Fruit fly (Drosophila melanogaster) whole organism, embryonic: ENCODE measurements around the gene esg.

Experiments
- Aef1 ChIP-seq: fragments of 200-800 bp; sonication (Bioruptor generic); IDR thresholded peaks from 3 replicates; pipeline ENCODE4 v1.3.6; 2022; ENCODE audit warnings: missing biosample characterization, missing genetic modification characterization
- Awh ChIP-seq: fragments of 200-800 bp; sonication (Bioruptor generic); IDR thresholded peaks from 2 replicates; pipeline ENCODE4, ENCODE4 v1.3.6; 2022; ENCODE audit warnings: missing biosample characterization, missing genetic modification characterization
- CG1024 ChIP-seq: fragments of 200-800 bp; sonication (Bioruptor generic); IDR thresholded peaks from 2 replicates; pipeline ENCODE4 v1.3.6; 2022; ENCODE audit warnings: missing biosample characterization, missing genetic modification characterization
- CG10462 ChIP-seq: fragments of 200-800 bp; sonication (Bioruptor generic); optimal IDR thresholded peaks from 2 replicates; lab custom pipeline; 2016; ENCODE audit warnings: missing biosample characterization, missing genetic modification characterization
- CG12236 ChIP-seq: fragments of 200-800 bp; sonication (Bioruptor generic); optimal IDR thresholded peaks from 2 replicates; lab custom pipeline; 2016; ENCODE audit warnings: missing biosample characterization, missing genetic modification characterization
- CG14667 ChIP-seq: fragments of 200-800 bp; sonication (Bioruptor generic); IDR thresholded peaks from 2 replicates; pipeline ENCODE4 v1.3.6; 2022; ENCODE audit warnings: missing biosample characterization, missing genetic modification characterization
- CG17186 ChIP-seq: fragments of 200-800 bp; sonication (Bioruptor generic); optimal IDR thresholded peaks from 3 replicates; lab custom pipeline; 2017; ENCODE audit warnings: missing biosample characterization, missing genetic modification reagents, missing genetic modification characterization
- CG17568 ChIP-seq: fragments of 200-800 bp; sonication (Bioruptor generic); optimal IDR thresholded peaks from 2 replicates; lab custom pipeline; 2018; ENCODE audit warnings: missing biosample characterization, mild to moderate bottlenecking, missing genetic modification characterization, moderate library complexity
- CG17912 ChIP-seq: fragments of 200-800 bp; sonication (Bioruptor generic); optimal IDR thresholded peaks from 2 replicates; lab custom pipeline; 2018; ENCODE audit warnings: missing biosample characterization, mild to moderate bottlenecking, missing genetic modification characterization
- CG18619 ChIP-seq: fragments of 200-800 bp; sonication (Bioruptor generic); optimal IDR thresholded peaks from 3 replicates; lab custom pipeline; 2017; ENCODE audit warnings: missing biosample characterization, mild to moderate bottlenecking, missing genetic modification characterization
- CG3065 ChIP-seq: fragments of 200-800 bp; sonication (Bioruptor generic); optimal IDR thresholded peaks from 2 replicates; lab custom pipeline; 2016; ENCODE audit warnings: missing biosample characterization, missing genetic modification characterization
- CG3163 ChIP-seq: fragments of 200-800 bp; sonication (Bioruptor generic); optimal IDR thresholded peaks from 3 replicates; lab custom pipeline; 2016; ENCODE audit warnings: missing biosample characterization, missing genetic modification characterization
- CG32532 ChIP-seq: fragments of 200-800 bp; sonication (Bioruptor generic); IDR thresholded peaks from 2 replicates; pipeline ENCODE4 v1.3.6; 2022; ENCODE audit warnings: missing biosample characterization, missing genetic modification characterization
- CG34224 ChIP-seq: fragments of 200-800 bp; sonication (Bioruptor generic); IDR thresholded peaks from 3 replicates; pipeline ENCODE4 v1.3.6; 2022; ENCODE audit warnings: missing biosample characterization, missing genetic modification characterization; ENCODE audit not compliant: partially characterized antibody
- CG4730 ChIP-seq: fragments of 200-800 bp; sonication (Bioruptor generic); IDR thresholded peaks from 2 replicates; pipeline ENCODE4 v1.3.6; 2022; ENCODE audit warnings: missing biosample characterization, missing genetic modification characterization
- CG7786 ChIP-seq: fragments of 200-800 bp; sonication (Bioruptor generic); optimal IDR thresholded peaks from 2 replicates; lab custom pipeline; 2016; ENCODE audit warnings: missing biosample characterization, missing genetic modification characterization
- CG7928 ChIP-seq: fragments of 200-800 bp; sonication (Bioruptor generic); optimal IDR thresholded peaks from 2 replicates; lab custom pipeline; 2017; ENCODE audit warnings: missing biosample characterization, mild to moderate bottlenecking, missing genetic modification characterization
- CG7963 ChIP-seq: fragments of 200-800 bp; sonication (Bioruptor generic); IDR thresholded peaks from 3 replicates; pipeline ENCODE4 v1.3.6; 2022; ENCODE audit warnings: missing biosample characterization, missing genetic modification characterization; ENCODE audit not compliant: partially characterized antibody
- CG8281 ChIP-seq: fragments of 200-800 bp; sonication (Bioruptor generic); optimal IDR thresholded peaks from 2 replicates; lab custom pipeline; 2018; ENCODE audit warnings: missing biosample characterization, mild to moderate bottlenecking, missing genetic modification characterization, moderate library complexity
- CG8478 ChIP-seq: fragments of >200 bp; optimal IDR thresholded peaks from 2 replicates; lab custom pipeline; 2018
- Eip74EF ChIP-seq, 2 experiments: fragments of 200-800 bp in 1 of 2; fragments of >200 bp in 1 of 2; sonication (Bioruptor generic) in 1 of 2; optimal IDR thresholded peaks; 2 replicates each; lab custom pipeline; 2017 to 2019; ENCODE audit warnings: missing biosample characterization in 2 of 2, missing genetic modification characterization in 2 of 2, mild to moderate bottlenecking in 1 of 2, moderate library complexity in 1 of 2
- Ets97D ChIP-seq: fragments of 200-800 bp; sonication (Bioruptor generic); optimal IDR thresholded peaks from 3 replicates; lab custom pipeline; 2016; ENCODE audit warnings: missing biosample characterization, missing genetic modification characterization
- HLH54F ChIP-seq: fragments of 200-800 bp; sonication (Bioruptor generic); optimal IDR thresholded peaks from 3 replicates; lab custom pipeline; 2016; ENCODE audit warnings: missing biosample characterization, missing genetic modification characterization
- Hr51 ChIP-seq, 2 experiments: fragments of 200-800 bp; sonication (Bioruptor generic); optimal IDR thresholded peaks; 2 replicates in 1 of 2; 3 replicates in 1 of 2; lab custom pipeline; 2016 to 2018; ENCODE audit warnings: missing biosample characterization in 2 of 2, missing genetic modification characterization in 2 of 2, mild to moderate bottlenecking in 1 of 2, moderate library complexity in 1 of 2
- Hsf ChIP-seq: fragments of 200-800 bp; sonication (Bioruptor generic); optimal IDR thresholded peaks from 3 replicates; lab custom pipeline; 2016; ENCODE audit warnings: missing biosample characterization, missing genetic modification characterization
- Jarid2 ChIP-seq: fragments of 200-800 bp; sonication (Bioruptor generic); optimal IDR thresholded peaks from 3 replicates; lab custom pipeline; 2017; ENCODE audit warnings: mild to moderate bottlenecking, missing biosample characterization, missing genetic modification reagents, missing genetic modification characterization
- NC2β ChIP-seq: fragments of 200-800 bp; sonication (Bioruptor generic); optimal IDR thresholded peaks from 2 replicates; lab custom pipeline; 2016; ENCODE audit warnings: missing biosample characterization, missing genetic modification characterization
- Nf-YC ChIP-seq: fragments of 200-800 bp; optimal IDR thresholded peaks from 3 replicates; lab custom pipeline; 2019; ENCODE audit warnings: missing biosample characterization, mild to moderate bottlenecking, missing genetic modification characterization, moderate library complexity
- NfI ChIP-seq: fragments of 200-800 bp; sonication (Bioruptor generic); optimal IDR thresholded peaks from 3 replicates; lab custom pipeline; 2018; ENCODE audit warnings: missing biosample characterization, mild to moderate bottlenecking, missing genetic modification characterization, moderate library complexity
- Poxn ChIP-seq: fragments of 200-800 bp; sonication (Bioruptor generic); IDR thresholded peaks from 2 replicates; pipeline ENCODE4 v1.3.6; 2022; ENCODE audit warnings: missing biosample characterization, missing genetic modification characterization
- Ptx1 ChIP-seq: fragments of 200-800 bp; sonication (Bioruptor generic); IDR thresholded peaks from 2 replicates; pipeline ENCODE4 v1.3.6; 2022; ENCODE audit warnings: missing biosample characterization, missing genetic modification characterization
- Sox102F ChIP-seq: fragments of 200-800 bp; sonication (Bioruptor generic); optimal IDR thresholded peaks from 2 replicates; lab custom pipeline; 2018; ENCODE audit warnings: missing biosample characterization, mild to moderate bottlenecking, missing genetic modification characterization, moderate library complexity
- YL-1 ChIP-seq: fragments of 200-800 bp; sonication (Bioruptor generic); optimal IDR thresholded peaks from 3 replicates; lab custom pipeline; 2017; ENCODE audit warnings: missing biosample characterization, mild to moderate bottlenecking, missing genetic modification characterization
- cas ChIP-seq: fragments of 200-800 bp; sonication (Bioruptor generic); IDR thresholded peaks from 2 replicates; pipeline ENCODE4 v1.3.6; 2022; ENCODE audit warnings: missing biosample characterization, missing genetic modification characterization
- caup ChIP-seq: fragments of 200-800 bp; sonication (Bioruptor generic); optimal IDR thresholded peaks from 3 replicates; lab custom pipeline; 2017; ENCODE audit warnings: missing biosample characterization, mild to moderate bottlenecking, missing genetic modification characterization, moderate library complexity; ENCODE audit not compliant: severe bottlenecking
- crc ChIP-seq: fragments of 200-800 bp; sonication (Bioruptor generic); optimal IDR thresholded peaks from 2 replicates; lab custom pipeline; 2016; ENCODE audit warnings: missing biosample characterization, missing genetic modification characterization
- cwo ChIP-seq: fragments of 200-800 bp; sonication (Bioruptor generic); optimal IDR thresholded peaks from 3 replicates; lab custom pipeline; 2017; ENCODE audit warnings: missing biosample characterization, missing genetic modification characterization, mild to moderate bottlenecking, moderate library complexity, missing genetic modification reagents
- disco-r ChIP-seq: fragments of 200-800 bp; sonication (Bioruptor generic); optimal IDR thresholded peaks from 2 replicates; lab custom pipeline; 2016; ENCODE audit warnings: missing biosample characterization, missing genetic modification characterization
- ftz-f1 ChIP-seq: fragments of 200-800 bp; sonication (Bioruptor generic); optimal IDR thresholded peaks from 2 replicates; lab custom pipeline; 2016; ENCODE audit warnings: missing biosample characterization, missing genetic modification characterization
- knrl ChIP-seq: fragments of 200-800 bp; sonication (Bioruptor generic); IDR thresholded peaks from 3 replicates; pipeline ENCODE4 v1.3.6; 2022; ENCODE audit warnings: missing biosample characterization, missing genetic modification characterization; ENCODE audit not compliant: partially characterized antibody
- lab ChIP-seq: fragments of 200-800 bp; sonication (Bioruptor generic); optimal IDR thresholded peaks from 3 replicates; lab custom pipeline; 2017; ENCODE audit warnings: missing biosample characterization, missing genetic modification characterization, mild to moderate bottlenecking, moderate library complexity, missing genetic modification reagents
- lbe ChIP-seq: fragments of 200-800 bp; sonication (Bioruptor generic); optimal IDR thresholded peaks from 2 replicates; lab custom pipeline; 2016; ENCODE audit warnings: missing biosample characterization, mild to moderate bottlenecking, missing genetic modification characterization
- p53 ChIP-seq: fragments of 200-800 bp; sonication (Bioruptor generic); optimal IDR thresholded peaks from 2 replicates; lab custom pipeline; 2016; ENCODE audit warnings: missing biosample characterization, missing genetic modification characterization
- ro ChIP-seq: fragments of 200-800 bp; sonication (Bioruptor generic); IDR thresholded peaks from 2 replicates; pipeline ENCODE4 v1.3.6; 2022; ENCODE audit warnings: missing biosample characterization, missing genetic modification characterization
- sc ChIP-seq, 3 experiments: fragments of >200 bp in 2 of 3; fragments of 200-800 bp in 1 of 3; sonication (Bioruptor generic) in 1 of 3; optimal IDR thresholded peaks; 2 replicates in 2 of 3; 3 replicates in 1 of 3; lab custom pipeline; 2017; ENCODE audit warnings: mild to moderate bottlenecking in 1 of 3, missing biosample characterization in 1 of 3, missing genetic modification characterization in 1 of 3, missing genetic modification reagents in 1 of 3
- tll ChIP-seq, 2 experiments: fragments of 200-800 bp in 1 of 2; fragments of >200 bp in 1 of 2; sonication (Bioruptor generic) in 1 of 2; optimal IDR thresholded peaks; 2 replicates each; lab custom pipeline; 2017 to 2019; ENCODE audit warnings: missing biosample characterization in 2 of 2, missing genetic modification characterization in 2 of 2, mild to moderate bottlenecking in 1 of 2, moderate library complexity in 1 of 2
- vvl ChIP-seq: fragments of 200-800 bp; sonication (Bioruptor generic); IDR thresholded peaks from 2 replicates; pipeline ENCODE4 v1.3.6; 2022; ENCODE audit warnings: missing biosample characterization, missing genetic modification characterization
- yki ChIP-seq: fragments of >200 bp; optimal IDR thresholded peaks from 3 replicates; lab custom pipeline; 2018

esg gene

DNA sequence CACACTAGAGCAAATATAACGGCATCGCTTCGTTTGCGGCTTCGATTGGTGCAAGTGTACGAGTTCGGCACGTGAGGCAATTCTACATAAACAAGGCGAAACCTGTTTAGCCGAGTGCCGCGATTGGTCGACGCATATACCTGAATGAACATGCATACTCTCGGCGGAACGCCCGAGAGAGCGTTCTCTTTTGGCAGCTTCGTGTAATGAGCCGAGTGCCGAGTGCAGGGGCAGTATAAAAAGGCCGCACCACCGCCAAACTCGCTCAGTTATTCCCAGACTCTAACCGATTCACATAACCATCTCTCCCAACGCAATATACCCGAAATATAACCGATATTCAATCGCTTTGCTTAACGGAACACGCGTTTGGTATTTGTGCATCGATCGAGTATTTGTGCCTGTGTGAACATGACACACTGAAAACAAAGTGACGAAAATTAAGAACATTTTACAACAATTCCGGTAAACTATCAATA, at the start of gene esg (continued):
- TF ChIP-seq Ets97D (GFP tag; lab: Kevin White, UChicago), result no peak
- no peak for TF ChIP-seq Hr51 (GFP tag; optimal IDR thresholded peaks at IDR 0.05; lab: Kevin White, UChicago)
- TF ChIP-seq Aef1, result no peak
- TF ChIP-seq Nf-YC (tag; lab: Kevin White, UChicago), result peak; percentile 99
- no peak for TF ChIP-seq CG18619 (GFP tag; lab: Kevin White, UChicago)
- no peak for TF ChIP-seq sc (optimal IDR thresholded peaks at IDR 0.05; lab: Kevin White, UChicago)
- TF ChIP-seq sc (GFP tag; optimal IDR thresholded peaks at IDR 0.05; lab: Kevin White, UChicago), result no peak
- TF ChIP-seq CG12236, result no peak
- TF ChIP-seq lbe (GFP tag; lab: Kevin White, UChicago), result no peak
- no peak for TF ChIP-seq CG8478 (lab: Kevin White, UChicago)
- TF ChIP-seq crc (GFP tag; lab: Kevin White, UChicago), result no peak
- no peak for TF ChIP-seq lab (GFP tag; lab: Kevin White, UChicago)
- TF ChIP-seq Hsf, result no peak
- TF ChIP-seq CG17186 (GFP tag; lab: Kevin White, UChicago), result no peak
- TF ChIP-seq Awh (GFP tag; lab: Robert Waterston, UW), result no peak
- peak; percentile 75 for TF ChIP-seq cwo (GFP tag; lab: Kevin White, UChicago)
- TF ChIP-seq CG4730, result no peak
- no peak for TF ChIP-seq ftz-f1 (GFP tag; lab: Kevin White, UChicago)
- TF ChIP-seq CG34224 (GFP tag; lab: Robert Waterston, UW), result peak; percentile 63; the same call in 2 of the 3 replicates
- TF ChIP-seq CG1024, result 0 out of 2 replicates have a peak, but pooled peaks have one; percentile 13
- peak; percentile 48 for TF ChIP-seq p53 (GFP tag; lab: Kevin White, UChicago)
- TF ChIP-seq, all 482 proteins: peak for 65

- TF ChIP-seq disco-r (no peak), Sox102F (no peak), ro (no peak)
Measured at dm6 chr2L:15284700-15285099, 49.0 kb upstream of the esg start, which contains the start of gene CG15263. Gene CG15263, plus strand, starts transcription at chr2L:15285000.

dm6 chr2L:15292139-15292538, 41.5 kb upstream of the esg start, which contains the start of gene CG15260:
Gene CG15260, minus strand, starts transcription at chr2L:15292239.
- no peak for TF ChIP-seq CG7786 (GFP tag; lab: Kevin White, UChicago)
- no peak for TF ChIP-seq CG7963
- no peak for TF ChIP-seq Poxn
- no peak for TF ChIP-seq Ptx1
- TF ChIP-seq CG3065 (GFP tag; lab: Kevin White, UChicago), result no peak
- TF ChIP-seq NC2β, result no peak
- no peak for TF ChIP-seq CG1024
- TF ChIP-seq tll (GFP tag; optimal IDR thresholded peaks at IDR 0.05; lab: Kevin White, UChicago), result no peak
- TF ChIP-seq CG17912, result no peak
- TF ChIP-seq CG32532 (GFP tag; lab: Robert Waterston, UW), result no peak
- TF ChIP-seq CG8281 (tag; lab: Kevin White, UChicago), result no peak
- TF ChIP-seq caup (GFP tag; lab: Kevin White, UChicago), result no peak
- no peak for TF ChIP-seq cas (GFP tag; lab: Robert Waterston, UW)
- no peak for TF ChIP-seq CG10462 (GFP tag; lab: Kevin White, UChicago)

DNA sequence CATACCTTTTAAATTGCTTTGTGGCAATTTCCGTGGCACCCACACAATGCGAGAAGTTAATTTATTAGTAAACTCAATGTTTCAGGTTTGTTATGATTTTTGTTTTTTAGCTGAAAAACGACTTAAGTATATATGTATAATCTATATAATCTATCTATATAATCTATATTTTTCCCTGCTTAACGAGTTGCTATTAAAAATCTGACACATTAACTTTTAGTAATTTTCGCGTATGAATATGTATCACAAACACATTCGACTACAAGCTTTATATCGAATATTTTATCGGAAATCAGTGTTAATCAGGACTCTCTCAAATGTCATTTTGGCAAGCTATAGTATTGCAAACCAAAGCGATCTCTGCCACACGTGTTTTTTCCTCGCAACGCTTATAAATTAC, 36.2 kb upstream of the esg start, which contains the start of gene CG15262:
TSS of gene CG15262 (plus strand) at position 301 of the 400 bp plus-strand sequence.
- TF ChIP-seq NfI (GFP tag; lab: Kevin White, UChicago), result no peak
- TF ChIP-seq CG3163 (GFP tag; lab: Kevin White, UChicago), result no peak
- no peak for TF ChIP-seq CG7928
- no peak for TF ChIP-seq yki (lab: Kevin White, UChicago)
- TF ChIP-seq CG17568, result no peak
- TF ChIP-seq CG14667 (GFP tag; lab: Robert Waterston, UW), result no peak
- TF ChIP-seq Eip74EF (GFP tag; optimal IDR thresholded peaks at IDR 0.05; lab: Kevin White, UChicago), result no peak
- TF ChIP-seq Jarid2, result no peak
- no peak for TF ChIP-seq YL-1 (GFP tag; lab: Kevin White, UChicago)
- TF ChIP-seq vvl (GFP tag; lab: Robert Waterston, UW), result no peak
- TF ChIP-seq knrl (GFP tag; lab: Robert Waterston, UW), result no peak
- TF ChIP-seq HLH54F (GFP tag; lab: Kevin White, UChicago), result no peak
